Fruit fly (Drosophila melanogaster) whole organism: Measurements from ENCODE around the gene CG2924.

ENCODE experiments used
- CG8478 ChIP-seq: fragments of >200 bp; optimal IDR thresholded peaks from 2 replicates; lab custom pipeline; 2018; ENCODE audit warnings: inconsistent platforms
- Dll ChIP-seq: fragments of >200 bp; optimal IDR thresholded peaks from 2 replicates; lab custom pipeline; 2017
- psq ChIP-seq: fragments of >200 bp; optimal IDR thresholded peaks from 2 replicates; lab custom pipeline; 2017

dm6 chrX:2306307-2306706 lies 35.7 kb upstream of the CG2924 start:
- TF ChIP-seq psq (no peak), CG8478 (lab: Kevin White, UChicago) (no peak), Dll (lab: Kevin White, UChicago) (peak; percentile 24)
